Worm (Caenorhabditis elegans) whole organism, mixed stage, embryonic: ENCODE data around the gene ins-20.

Experiments
- lsy-2 ChIP-seq: fragments of 150-350 bp; optimal IDR thresholded peaks from 2 replicates; lab custom pipeline; 2014; ENCODE audit warnings: missing biosample characterization, missing genetic modification characterization
- mep-1 ChIP-seq: fragments of 150-350 bp; optimal IDR thresholded peaks from 2 replicates; lab custom pipeline; 2017; ENCODE audit warnings: missing biosample characterization, missing genetic modification reagents, missing genetic modification characterization, inconsistent platforms
- snpc-4 ChIP-seq: fragments of 150-350 bp; optimal IDR thresholded peaks from 2 replicates; lab custom pipeline; 2014; ENCODE audit warnings: missing biosample characterization, missing genetic modification characterization

- no peak for TF ChIP-seq snpc-4 (tag; lab: Kevin White, UChicago)
- TF ChIP-seq mep-1 (tag; lab: Kevin White, UChicago) = no peak
- no peak for TF ChIP-seq lsy-2 (tag; lab: Kevin White, UChicago)
Measured at ce11 chrII:6050120-6050519, 39.5 kb downstream of the ins-20 start, which contains the start of gene gldc-1.
